Worm (Caenorhabditis elegans): Measurements from ENCODE around the gene K08B12.3.

Gene K08B12.3

DNA sequence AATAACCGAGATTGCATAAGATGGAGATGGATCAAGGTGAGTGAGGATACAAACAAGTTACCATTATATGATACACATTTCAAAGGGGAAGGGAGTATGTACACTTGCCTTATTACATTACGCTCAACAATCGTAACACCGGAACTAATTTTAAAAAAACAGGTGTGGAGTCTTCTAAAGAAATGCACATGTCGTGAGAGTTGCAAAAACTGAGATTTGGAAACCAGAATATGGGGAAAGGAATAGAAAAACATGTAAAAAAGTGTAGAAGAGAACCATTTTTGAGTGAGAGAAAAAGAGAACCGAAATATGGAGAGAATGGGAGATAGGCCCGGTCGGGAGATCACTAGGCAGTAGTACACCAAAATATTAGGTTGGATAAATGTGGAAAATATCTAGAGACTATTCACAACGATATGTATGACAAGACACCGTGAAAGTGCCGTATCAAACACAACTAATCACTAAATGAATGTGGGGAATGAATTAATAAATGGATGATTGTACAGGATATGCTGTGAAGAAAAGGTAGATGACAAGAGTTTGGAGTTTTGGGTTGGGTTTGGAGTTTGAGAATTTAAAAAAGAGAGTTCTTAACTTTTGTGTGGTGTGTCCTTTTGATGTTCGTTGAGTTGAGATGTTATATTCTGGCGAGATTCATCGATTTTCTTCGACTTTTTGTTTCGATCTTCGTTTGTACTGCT is 11.5 kb upstream of the K08B12.3 start (continued):
- TF ChIP-seq skn-1 (tag; optimal IDR thresholded peaks at IDR 0.05) = no peak
- TF ChIP-seq nhr-10 (tag; optimal IDR thresholded peaks at IDR 0.05) = no peak
- no peak for TF ChIP-seq vab-7 (GFP tag; IDR thresholded peaks at IDR 0.05)
- no peak for TF ChIP-seq daf-16 (GFP tag; optimal IDR thresholded peaks at IDR 0.05)
- peak; percentile 5 for TF ChIP-seq daf-16 (tag; optimal IDR thresholded peaks at IDR 0.05)

DNA sequence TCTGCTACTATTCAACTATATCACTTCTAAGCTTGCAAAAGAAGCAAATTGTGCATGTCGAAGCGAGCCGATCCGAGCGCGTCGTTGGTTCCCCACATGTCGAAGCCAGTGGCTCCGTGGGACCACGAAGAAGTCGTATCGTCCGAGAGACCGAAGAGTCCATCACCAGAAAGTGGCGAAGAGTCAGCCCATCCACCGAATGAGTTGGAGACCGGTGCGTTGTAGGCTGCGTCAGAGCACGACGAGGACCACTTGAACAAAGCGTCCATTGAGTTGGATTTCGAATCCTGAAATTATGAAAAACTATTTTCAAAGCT is 11.0 kb upstream of the K08B12.3 start:
- TF ChIP-seq nhr-42 (GFP tag; IDR thresholded peaks at IDR 0.05) (peak; percentile 69; the same call in 1 of the 2 replicates), daf-8 (GFP tag; IDR thresholded peaks at IDR 0.05) (0 out of 2 replicates have a peak, but pooled peaks have one; percentile 39), nhr-25 (tag; optimal IDR thresholded peaks at IDR 0.05; ENCODE audit: borderline replicate concordance, insufficient read depth) (no peak), F26F4.8 (GFP tag; conservative IDR thresholded peaks at IDR 0.05) (peak; percentile 64; the same call in 1 of the 2 replicates), ceh-82 (tag; optimal IDR thresholded peaks at IDR 0.05) (no peak), nhr-11 (tag; optimal IDR thresholded peaks at IDR 0.05) (no peak), aha-1 (tag) (peak; percentile 92), nhr-111 (GFP tag; optimal IDR thresholded peaks at IDR 0.05) (no peak), egl-43 (GFP tag; IDR thresholded peaks at IDR 0.05) (peak; percentile 65), pha-4 (GFP tag; IDR thresholded peaks at IDR 0.05) (no peak), pha-4 (tag; optimal IDR thresholded peaks at IDR 0.05) (no peak), T26A8.4 (GFP tag; IDR thresholded peaks at IDR 0.05) (peak; percentile 5), nhr-28 (tag; optimal IDR thresholded peaks at IDR 0.05) (no peak), set-16 (GFP tag; IDR thresholded peaks at IDR 0.05) (peak; percentile 57; the same call in 1 of the 2 replicates), dmd-9 (GFP tag; IDR thresholded peaks at IDR 0.05) (peak; percentile 42; the same call in 1 of the 2 replicates)

DNA sequence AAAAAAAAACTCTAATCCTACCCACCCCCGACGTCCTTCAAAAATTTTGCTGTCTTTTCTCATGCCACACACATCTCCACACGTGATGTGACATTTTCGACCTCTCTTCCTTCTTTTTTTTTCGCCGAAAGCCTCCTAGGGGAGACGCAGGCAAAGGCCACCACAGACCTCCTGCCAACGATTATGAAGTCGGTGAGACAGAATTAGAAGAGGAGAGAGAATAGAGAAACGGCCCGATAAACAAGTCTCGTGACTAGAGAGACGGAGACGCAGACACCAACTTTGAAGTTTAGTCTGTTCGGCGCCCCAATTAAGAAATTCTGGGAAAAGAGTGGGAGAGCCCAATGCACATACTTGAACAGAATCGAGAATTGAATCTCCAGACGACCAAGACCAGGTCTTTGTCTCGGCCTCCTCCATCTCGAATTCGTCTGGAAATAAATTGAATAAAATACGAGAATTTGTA is 10.4 kb upstream of the K08B12.3 start:
- TF ChIP-seq hmg-1.1 (GFP tag; IDR thresholded peaks at IDR 0.05) (peak; percentile 88), Y105C5A.15 (GFP tag; IDR thresholded peaks at IDR 0.05) (peak; percentile 34; the same call in 1 of the 2 replicates), nhr-11 (tag; optimal IDR thresholded peaks at IDR 0.05) (peak; percentile 91), daf-19 (GFP tag; conservative IDR thresholded peaks at IDR 0.05) (peak; percentile 92), nhr-25 (tag; optimal IDR thresholded peaks at IDR 0.05; ENCODE audit: borderline replicate concordance, insufficient read depth) (peak; percentile 92), Y48G9A.11 (GFP tag; IDR thresholded peaks at IDR 0.05) (no peak), duxl-1 (tag; optimal IDR thresholded peaks at IDR 0.05; ENCODE audit: poor library complexity) (peak; percentile 67), mdl-1 (tag; optimal IDR thresholded peaks at IDR 0.05) (peak; percentile 92 to 98), Y5F2A.4 (GFP tag; optimal IDR thresholded peaks at IDR 0.05) (no peak), cey-2 (tag; optimal IDR thresholded peaks at IDR 0.05; ENCODE audit: borderline replicate concordance, insufficient read depth) (peak; percentile 81), F49E8.2 (tag; optimal IDR thresholded peaks at IDR 0.05; ENCODE audit: borderline replicate concordance) (no peak), lin-38 (GFP tag; IDR thresholded peaks at IDR 0.05) (no peak; the same call in 1 of the 2 replicates), lsy-2 (tag; optimal IDR thresholded peaks at IDR 0.05) (peak; percentile 89 to 94), daf-8 (GFP tag; IDR thresholded peaks at IDR 0.05) (no peak), F37D6.2 (tag; optimal IDR thresholded peaks at IDR 0.05) (peak; percentile 88), nhr-28 (tag; optimal IDR thresholded peaks at IDR 0.05) (peak; percentile 86), R02D3.7 (tag; optimal IDR thresholded peaks at IDR 0.05) (no peak), F10B5.3 (tag; optimal IDR thresholded peaks at IDR 0.05) (no peak), ceh-82 (tag; optimal IDR thresholded peaks at IDR 0.05) (no peak), nhr-237 (tag; optimal IDR thresholded peaks at IDR 0.05) (peak; percentile 61), daf-16 (GFP tag; optimal IDR thresholded peaks at IDR 0.05) (peak; percentile 47 to 65), daf-16 (tag; optimal IDR thresholded peaks at IDR 0.05) (peak; percentile 94), dmd-9 (GFP tag; IDR thresholded peaks at IDR 0.05) (0 out of 2 replicates have a peak, but pooled peaks have one; percentile 22), ctbp-1 (GFP tag; IDR thresholded peaks at IDR 0.05) (peak; percentile 96), unc-62 (GFP tag; optimal IDR thresholded peaks at IDR 0.05 in 1 of 2) (peak in 1 of 2 experiments; percentile 99), unc-62 (tag; optimal IDR thresholded peaks at IDR 0.05) (no peak), fkh-10 (GFP tag; optimal IDR thresholded peaks at IDR 0.05) (peak; percentile 82), F44E2.7 (GFP tag; IDR thresholded peaks at IDR 0.05) (0 out of 2 replicates have a peak, but pooled peaks have one; percentile 9), nhr-41 (GFP tag; IDR thresholded peaks at IDR 0.05) (no peak), hlh-11 (tag; optimal IDR thresholded peaks at IDR 0.05) (peak; percentile 98), pqm-1 (tag; optimal IDR thresholded peaks at IDR 0.05) (peak; percentile 37), Y75B8A.6 (GFP tag; IDR thresholded peaks at IDR 0.05) (peak; percentile 72; the same call in 1 of the 2 replicates), F26F4.8 (GFP tag; conservative IDR thresholded peaks at IDR 0.05) (no peak), lim-7 (GFP tag; IDR thresholded peaks at IDR 0.05) (peak; percentile 28)
